Fruit fly (Drosophila melanogaster) whole organism, embryonic: Measurements from ENCODE around the gene GstZ1.
A peak's percentile ranks its signal among the peaks of the same experiment; 100 is the strongest.

Experiments used
- Asciz ChIP-seq: fragments of 200-800 bp; sonication (Bioruptor generic); optimal IDR thresholded peaks from 2 replicates; lab custom pipeline; 2017; ENCODE audit warnings: missing biosample characterization, mild to moderate bottlenecking, missing genetic modification characterization, missing genetic modification reagents
- CG11398 ChIP-seq: fragments of 200-800 bp; sonication (Bioruptor generic); optimal IDR thresholded peaks from 2 replicates; lab custom pipeline; 2016; ENCODE audit warnings: missing biosample characterization, missing genetic modification characterization
- CG11695 ChIP-seq: fragments of 200-800 bp; sonication (Bioruptor generic); IDR thresholded peaks from 3 replicates; pipeline ENCODE4 v1.3.6; 2022; ENCODE audit warnings: missing biosample characterization, missing genetic modification characterization
- CG1233 ChIP-seq: fragments of 200-800 bp; sonication (Bioruptor generic); optimal IDR thresholded peaks from 4 replicates; lab custom pipeline; 2018; ENCODE audit warnings: missing biosample characterization, mild to moderate bottlenecking, missing genetic modification characterization
- CG14050 ChIP-seq: fragments of 200-800 bp; sonication (Bioruptor generic); IDR thresholded peaks from 3 replicates; pipeline ENCODE4 v1.3.6; 2022; ENCODE audit warnings: missing biosample characterization, missing genetic modification characterization
- CG1832 ChIP-seq: fragments of 200-800 bp; sonication (Bioruptor generic); optimal IDR thresholded peaks from 2 replicates; lab custom pipeline; 2017; ENCODE audit warnings: missing biosample characterization, mild to moderate bottlenecking, missing genetic modification characterization, inconsistent platforms
- CG18599 ChIP-seq: fragments of 200-800 bp; sonication (Bioruptor generic); optimal IDR thresholded peaks from 3 replicates; lab custom pipeline; 2017; ENCODE audit warnings: missing biosample characterization, missing genetic modification characterization, mild to moderate bottlenecking, moderate library complexity, missing genetic modification reagents
- CG2120 ChIP-seq: fragments of 200-800 bp; sonication (Bioruptor generic); optimal IDR thresholded peaks from 3 replicates; lab custom pipeline; 2016; ENCODE audit warnings: missing biosample characterization, missing genetic modification characterization
- CG2678 ChIP-seq: fragments of 200-800 bp; sonication (Bioruptor generic); optimal IDR thresholded peaks from 3 replicates; lab custom pipeline; 2019; ENCODE audit warnings: missing biosample characterization, mild to moderate bottlenecking, missing genetic modification characterization, moderate library complexity
- CG31388 ChIP-seq: fragments of 200-800 bp; sonication (Bioruptor generic); optimal IDR thresholded peaks from 2 replicates; lab custom pipeline; 2016; ENCODE audit warnings: missing biosample characterization, missing genetic modification characterization
- CG3163 ChIP-seq: fragments of 200-800 bp; sonication (Bioruptor generic); optimal IDR thresholded peaks from 3 replicates; lab custom pipeline; 2016; ENCODE audit warnings: missing biosample characterization, missing genetic modification characterization
- CG34376 ChIP-seq: fragments of 200-800 bp; sonication (Bioruptor generic); optimal IDR thresholded peaks from 2 replicates; lab custom pipeline; 2018; ENCODE audit warnings: missing biosample characterization, mild to moderate bottlenecking, missing genetic modification characterization
- CG3838 ChIP-seq: fragments of 200-800 bp; sonication (Bioruptor generic); optimal IDR thresholded peaks from 3 replicates; lab custom pipeline; 2016; ENCODE audit warnings: missing biosample characterization, missing genetic modification characterization
- CG4820 ChIP-seq: fragments of 200-800 bp; sonication (Bioruptor generic); optimal IDR thresholded peaks from 3 replicates; lab custom pipeline; 2016; ENCODE audit warnings: missing biosample characterization, missing genetic modification characterization
- CG4854 ChIP-seq: fragments of 200-800 bp; sonication (Bioruptor generic); optimal IDR thresholded peaks from 2 replicates; lab custom pipeline; 2016; ENCODE audit warnings: missing biosample characterization, missing genetic modification characterization, inconsistent platforms
- CG6689 ChIP-seq: fragments of 200-800 bp; sonication (Bioruptor generic); IDR thresholded peaks from 2 replicates; pipeline ENCODE4 v1.3.6; 2022; ENCODE audit warnings: missing biosample characterization, missing genetic modification characterization
- CG6791 ChIP-seq: fragments of 200-800 bp; sonication (Bioruptor generic); IDR thresholded peaks from 3 replicates; pipeline ENCODE4 v1.3.6; 2022; ENCODE audit warnings: missing biosample characterization, missing genetic modification characterization; ENCODE audit not compliant: partially characterized antibody
- CG6813 ChIP-seq: fragments of 200-800 bp; sonication (Bioruptor generic); optimal IDR thresholded peaks from 2 replicates; lab custom pipeline; 2017; ENCODE audit warnings: missing biosample characterization, missing genetic modification characterization, mild to moderate bottlenecking, moderate library complexity, missing genetic modification reagents
- CG7987 ChIP-seq: fragments of 200-800 bp; sonication (Bioruptor generic); optimal IDR thresholded peaks from 2 replicates; lab custom pipeline; 2018; ENCODE audit warnings: missing biosample characterization, mild to moderate bottlenecking, missing genetic modification characterization, moderate library complexity
- CG8281 ChIP-seq: fragments of 200-800 bp; sonication (Bioruptor generic); optimal IDR thresholded peaks from 2 replicates; lab custom pipeline; 2018; ENCODE audit warnings: missing biosample characterization, mild to moderate bottlenecking, missing genetic modification characterization, moderate library complexity
- Elba2 ChIP-seq: fragments of 200-800 bp; sonication (Bioruptor generic); optimal IDR thresholded peaks from 3 replicates; lab custom pipeline; 2016; ENCODE audit warnings: missing biosample characterization, missing genetic modification characterization
- Fer3 ChIP-seq: fragments of 200-800 bp; sonication (Bioruptor generic); optimal IDR thresholded peaks from 2 replicates; lab custom pipeline; 2018; ENCODE audit warnings: missing biosample characterization, mild to moderate bottlenecking, missing genetic modification characterization, moderate library complexity
- HHEX ChIP-seq: fragments of 200-800 bp; sonication (Bioruptor generic); optimal IDR thresholded peaks from 3 replicates; lab custom pipeline; 2017; ENCODE audit warnings: missing biosample characterization, mild to moderate bottlenecking, missing genetic modification characterization, missing genetic modification reagents
- NFAT ChIP-seq: fragments of 200-800 bp; sonication (Bioruptor generic); IDR thresholded peaks from 2 replicates; pipeline ENCODE4 v1.3.6; 2022; ENCODE audit warnings: missing biosample characterization, missing genetic modification characterization
- Opbp ChIP-seq: fragments of 200-800 bp; sonication (Bioruptor generic); IDR thresholded peaks from 3 replicates; pipeline ENCODE4 v1.3.6; 2022; ENCODE audit warnings: missing biosample characterization, missing genetic modification characterization; ENCODE audit not compliant: partially characterized antibody
- Poxn ChIP-seq: fragments of 200-800 bp; sonication (Bioruptor generic); IDR thresholded peaks from 2 replicates; pipeline ENCODE4 v1.3.6; 2022; ENCODE audit warnings: missing biosample characterization, missing genetic modification characterization
- Tbp ChIP-seq: fragments of >200 bp; optimal IDR thresholded peaks from 2 replicates; lab custom pipeline; 2018; ENCODE audit warnings: missing biosample characterization, missing genetic modification characterization
- Usf ChIP-seq: fragments of 200-800 bp; sonication (Bioruptor generic); optimal IDR thresholded peaks from 2 replicates; lab custom pipeline; 2017; ENCODE audit warnings: missing genotype, missing biosample characterization, missing genetic modification characterization
- ac ChIP-seq: fragments of 200-800 bp; sonication (Bioruptor generic); optimal IDR thresholded peaks from 3 replicates; lab custom pipeline; 2017; ENCODE audit warnings: missing biosample characterization, mild to moderate bottlenecking, missing genetic modification characterization
- caup ChIP-seq: fragments of 200-800 bp; sonication (Bioruptor generic); optimal IDR thresholded peaks from 3 replicates; lab custom pipeline; 2017; ENCODE audit warnings: missing biosample characterization, mild to moderate bottlenecking, missing genetic modification characterization, moderate library complexity; ENCODE audit not compliant: severe bottlenecking
- chif ChIP-seq, 2 experiments: fragments of 200-800 bp; sonication (Bioruptor generic); optimal IDR thresholded peaks; 3 replicates each; lab custom pipeline; 2016; ENCODE audit warnings: missing biosample characterization in 2 of 2, missing genetic modification characterization in 2 of 2
- ci ChIP-seq: fragments of 200-800 bp; sonication (Bioruptor generic); IDR thresholded peaks from 3 replicates; pipeline ENCODE4 v1.3.6; 2022; ENCODE audit warnings: missing biosample characterization, missing genetic modification characterization
- cwo ChIP-seq: fragments of 200-800 bp; sonication (Bioruptor generic); optimal IDR thresholded peaks from 3 replicates; lab custom pipeline; 2017; ENCODE audit warnings: missing biosample characterization, missing genetic modification characterization, mild to moderate bottlenecking, moderate library complexity, missing genetic modification reagents
- exex ChIP-seq: fragments of 200-800 bp; sonication (Bioruptor generic); optimal IDR thresholded peaks from 4 replicates; lab custom pipeline; 2018; ENCODE audit warnings: missing biosample characterization, mild to moderate bottlenecking, missing genetic modification characterization, moderate library complexity
- fd64A ChIP-seq: fragments of 200-800 bp; sonication (Bioruptor generic); optimal IDR thresholded peaks from 3 replicates; lab custom pipeline; 2018; ENCODE audit warnings: missing biosample characterization, mild to moderate bottlenecking, missing genetic modification characterization
- ftz-f1 ChIP-seq: fragments of 200-800 bp; sonication (Bioruptor generic); optimal IDR thresholded peaks from 2 replicates; lab custom pipeline; 2016; ENCODE audit warnings: missing biosample characterization, missing genetic modification characterization
- her ChIP-seq: fragments of 200-800 bp; sonication (Bioruptor generic); optimal IDR thresholded peaks from 2 replicates; lab custom pipeline; 2016; ENCODE audit warnings: missing biosample characterization, missing genetic modification characterization
- ind ChIP-seq: fragments of 200-800 bp; sonication (Bioruptor generic); optimal IDR thresholded peaks from 3 replicates; lab custom pipeline; 2016; ENCODE audit warnings: missing biosample characterization, missing genetic modification characterization
- kni ChIP-seq: fragments of 200-800 bp; sonication (Bioruptor generic); optimal IDR thresholded peaks from 3 replicates; lab custom pipeline; 2017; ENCODE audit warnings: mild to moderate bottlenecking, missing biosample characterization, missing genetic modification reagents, missing genetic modification characterization
- lilli ChIP-seq: fragments of 200-800 bp; sonication (Bioruptor generic); optimal IDR thresholded peaks from 3 replicates; lab custom pipeline; 2016; ENCODE audit warnings: missing biosample characterization, missing genetic modification characterization
- lmd ChIP-seq: fragments of 200-800 bp; sonication (Bioruptor generic); IDR thresholded peaks from 2 replicates; pipeline ENCODE4 v1.3.6; 2022; ENCODE audit warnings: missing biosample characterization, missing genetic modification characterization
- luna ChIP-seq: fragments of 200-800 bp; sonication (Bioruptor generic); optimal IDR thresholded peaks from 2 replicates; lab custom pipeline; 2016; ENCODE audit warnings: missing biosample characterization, missing genetic modification characterization
- pan ChIP-seq, 4 experiments: fragments of >200 bp in 3 of 4; fragments of 200-800 bp in 1 of 4; sonication (Bioruptor generic) in 1 of 4; optimal IDR thresholded peaks in 3 of 4; IDR thresholded peaks in 1 of 4; 2 replicates each; pipeline versions ENCODE4 v1.3.6 to Lab custom; 2017 to 2022; ENCODE audit warnings: missing biosample characterization in 2 of 4, missing genetic modification characterization in 2 of 4, mixed read lengths in 1 of 4
- psq ChIP-seq: fragments of 200-800 bp; sonication (Bioruptor generic); optimal IDR thresholded peaks from 2 replicates; lab custom pipeline; 2017; ENCODE audit warnings: missing biosample characterization, missing genetic modification characterization
- slbo ChIP-seq: fragments of 200-800 bp; sonication (Bioruptor generic); IDR thresholded peaks from 2 replicates; pipeline ENCODE4 v1.3.6; 2022; ENCODE audit warnings: missing biosample characterization, missing genetic modification characterization
- slp2 ChIP-seq: fragments of 200-800 bp; sonication (Bioruptor generic); optimal IDR thresholded peaks from 2 replicates; lab custom pipeline; 2016; ENCODE audit warnings: missing biosample characterization, missing genetic modification characterization
- stwl ChIP-seq: fragments of 200-800 bp; sonication (Bioruptor generic); optimal IDR thresholded peaks from 3 replicates; lab custom pipeline; 2018; ENCODE audit warnings: missing biosample characterization, mild to moderate bottlenecking, missing genetic modification characterization, moderate library complexity
- sug ChIP-seq: fragments of 200-800 bp; optimal IDR thresholded peaks from 2 replicates; lab custom pipeline; 2019; ENCODE audit warnings: missing biosample characterization, mild to moderate bottlenecking, missing genetic modification characterization, moderate library complexity
- tna ChIP-seq: fragments of 200-800 bp; sonication (Bioruptor generic); IDR thresholded peaks from 2 replicates; pipeline ENCODE4 v1.3.6; 2022; ENCODE audit warnings: missing biosample characterization, missing genetic modification characterization; ENCODE audit not compliant: partially characterized antibody

Gene GstZ1

DNA sequence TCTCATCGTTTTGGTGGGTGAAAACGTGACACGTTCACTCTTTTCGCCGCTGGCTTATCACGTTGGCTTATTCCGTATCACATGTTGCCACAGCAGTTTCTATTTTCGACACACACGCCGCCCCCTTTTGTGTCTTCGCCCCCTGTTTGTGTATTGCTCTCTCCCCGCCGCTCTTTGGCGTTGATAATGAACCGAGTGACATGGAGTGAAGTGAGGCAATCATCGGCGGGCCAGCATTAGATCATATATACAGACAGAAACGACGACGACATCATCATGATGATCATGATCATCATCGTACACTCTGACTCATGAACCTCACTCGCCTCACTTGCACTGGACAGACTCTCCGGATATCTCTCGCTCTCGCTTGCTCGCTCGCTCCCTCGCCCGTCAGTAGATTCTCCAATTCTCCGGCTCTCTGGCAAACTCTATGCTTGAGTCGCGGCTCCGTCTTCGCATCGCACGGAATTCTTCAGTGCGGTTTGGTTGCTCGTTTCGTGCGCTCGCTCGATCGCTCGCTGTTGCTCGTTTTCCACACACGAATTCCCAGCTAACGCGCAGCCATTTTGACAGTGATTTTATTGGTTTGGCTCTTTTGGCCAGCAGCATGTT is 19.9 kb downstream of the GstZ1 start (continued):
- TF ChIP-seq chif (GFP tag; optimal IDR thresholded peaks at IDR 0.05; lab: Kevin White, UChicago) = no peak
- TF ChIP-seq CG6813 = no peak
- TF ChIP-seq lmd (GFP tag; lab: Robert Waterston, UW) = no peak
- no peak for TF ChIP-seq ind (GFP tag; lab: Kevin White, UChicago)
- no peak for TF ChIP-seq CG11398 (GFP tag; lab: Kevin White, UChicago)
- TF ChIP-seq ftz-f1 = peak; percentile 74
- no peak for TF ChIP-seq CG14050 (GFP tag; lab: Robert Waterston, UW)
- no peak for TF ChIP-seq CG6689 (GFP tag; lab: Robert Waterston, UW)
- no peak for TF ChIP-seq CG4820 (GFP tag; lab: Kevin White, UChicago)
- TF ChIP-seq CG4854 (GFP tag; lab: Kevin White, UChicago) = no peak
- no peak for TF ChIP-seq ac (GFP tag; lab: Kevin White, UChicago)
- peak; percentile 12; the same call in 1 of the 2 replicates for TF ChIP-seq NFAT (GFP tag; lab: Robert Waterston, UW)
- TF ChIP-seq CG34376 (GFP tag; lab: Kevin White, UChicago) = peak; percentile 92
- no peak for TF ChIP-seq Fer3
- peak; percentile 86 for TF ChIP-seq sug (tag; lab: Kevin White, UChicago)
- peak; percentile 12 for TF ChIP-seq her (GFP tag; lab: Kevin White, UChicago)
- TF ChIP-seq CG1233 (GFP tag; lab: Kevin White, UChicago) = no peak
- TF ChIP-seq Tbp (GFP tag; lab: Kevin White, UChicago) = no peak
- TF ChIP-seq CG7987 (GFP tag; lab: Kevin White, UChicago) = no peak
- TF ChIP-seq CG3838 = no peak
- no peak for TF ChIP-seq tna
- TF ChIP-seq Usf (GFP tag; lab: Kevin White, UChicago) = no peak
- no peak for TF ChIP-seq stwl (tag; lab: Kevin White, UChicago)
- TF ChIP-seq slbo = 0 out of 2 replicates have a peak, but pooled peaks have one; percentile 25
- TF ChIP-seq Poxn = no peak
- no peak for TF ChIP-seq pan (optimal IDR thresholded peaks at IDR 0.05; lab: Kevin White, UChicago)
- no peak for TF ChIP-seq pan (GFP tag; optimal IDR thresholded peaks at IDR 0.05 in 1 of 2, IDR thresholded peaks at IDR 0.05 in 1 of 2)
- no peak for TF ChIP-seq luna (GFP tag; lab: Kevin White, UChicago)
- no peak for TF ChIP-seq fd64A
- TF ChIP-seq caup = no peak
- peak; percentile 51; the same call in 2 of the 3 replicates for TF ChIP-seq ci (GFP tag; lab: Robert Waterston, UW)
- TF ChIP-seq CG11695 (GFP tag; lab: Robert Waterston, UW) = 0 out of 3 replicates have a peak, but pooled peaks have one; percentile 12
- no peak for TF ChIP-seq CG31388
- peak; percentile 5 for TF ChIP-seq CG2678 (tag; lab: Kevin White, UChicago)
- TF ChIP-seq Opbp = no peak
- TF ChIP-seq psq (GFP tag; lab: Kevin White, UChicago) = no peak
- TF ChIP-seq cwo (GFP tag; lab: Kevin White, UChicago) = peak; percentile 99
- TF ChIP-seq CG3163 = peak; percentile 6
- TF ChIP-seq CG8281 (tag; lab: Kevin White, UChicago) = no peak
- peak; percentile 56 for TF ChIP-seq kni
- TF ChIP-seq lilli (GFP tag; lab: Kevin White, UChicago) = peak; percentile 35
- TF ChIP-seq Asciz (GFP tag; lab: Kevin White, UChicago) = no peak
- peak; percentile 41 for TF ChIP-seq CG18599 (GFP tag; lab: Kevin White, UChicago)
- no peak for TF ChIP-seq CG2120
- no peak for TF ChIP-seq slp2 (GFP tag; lab: Kevin White, UChicago)
- no peak for TF ChIP-seq HHEX (GFP tag; lab: Kevin White, UChicago)
- no peak for TF ChIP-seq CG1832
- TF ChIP-seq Elba2 (GFP tag; lab: Kevin White, UChicago) = no peak
- peak; percentile 18 for TF ChIP-seq exex (tag; lab: Kevin White, UChicago)
- TF ChIP-seq CG6791 (GFP tag; lab: Robert Waterston, UW) = 0 out of 3 replicates have a peak, but pooled peaks have one; percentile 29
